Fruit fly (Drosophila melanogaster) whole organism, wandering third instar larva: ENCODE measurements around the gene CG33080.
A peak's percentile ranks its signal among the peaks of the same experiment; 100 is the strongest.

Experiments
- Abd-B ChIP-seq: fragments of >200 bp; optimal IDR thresholded peaks from 2 replicates; lab custom pipeline; 2017; ENCODE audit warnings: missing biosample characterization, missing genetic modification characterization
- CG9705 ChIP-seq: fragments of 200-800 bp; sonication (Bioruptor generic); optimal IDR thresholded peaks from 2 replicates; lab custom pipeline; 2018; ENCODE audit warnings: missing biosample characterization, mild to moderate bottlenecking, missing genetic modification characterization
- CrebA ChIP-seq: fragments of 200-800 bp; sonication (Bioruptor generic); optimal IDR thresholded peaks from 2 replicates; lab custom pipeline; 2016; ENCODE audit warnings: missing biosample characterization, mild to moderate bottlenecking, missing genetic modification characterization, borderline replicate concordance
- Dfd ChIP-seq: fragments of >200 bp; optimal IDR thresholded peaks from 2 replicates; lab custom pipeline; 2017; ENCODE audit warnings: missing biosample characterization, missing genetic modification characterization
- GATAd ChIP-seq: sonication (Bioruptor generic); optimal IDR thresholded peaks from 2 replicates; lab custom pipeline; 2016; ENCODE audit warnings: missing biosample characterization, missing genetic modification characterization
- HLH106 ChIP-seq: fragments of 200-800 bp; optimal IDR thresholded peaks from 3 replicates; lab custom pipeline; 2019; ENCODE audit warnings: missing biosample characterization, mild to moderate bottlenecking, missing genetic modification characterization, moderate library complexity
- Hnf4 ChIP-seq: fragments of 200-800 bp; sonication (Bioruptor generic); optimal IDR thresholded peaks from 2 replicates; lab custom pipeline; 2016; ENCODE audit warnings: missing biosample characterization, mild to moderate bottlenecking, missing genetic modification characterization
- Hr78 ChIP-seq: fragments of >200 bp; optimal IDR thresholded peaks from 2 replicates; lab custom pipeline; 2017; ENCODE audit warnings: missing biosample characterization, missing genetic modification characterization
- Hr83 ChIP-seq: fragments of 200-300 bp; sonication (Bioruptor generic); optimal IDR thresholded peaks from 2 replicates; lab custom pipeline; 2016; ENCODE audit warnings: missing biosample characterization, mild to moderate bottlenecking, missing genetic modification characterization, moderate library complexity; ENCODE audit not compliant: poor library complexity, severe bottlenecking
- Jra ChIP-seq: sonication (Bioruptor generic); optimal IDR thresholded peaks from 2 replicates; lab custom pipeline; 2016; ENCODE audit warnings: missing biosample characterization, missing genetic modification characterization
- Mio ChIP-seq: sonication (Bioruptor generic); optimal IDR thresholded peaks from 2 replicates; lab custom pipeline; 2016; ENCODE audit warnings: missing biosample characterization, missing genetic modification characterization
- Myc ChIP-seq: fragments of >200 bp; optimal IDR thresholded peaks from 2 replicates; lab custom pipeline; 2017
- N ChIP-seq: fragments of >200 bp; optimal IDR thresholded peaks from 2 replicates; lab custom pipeline; 2018; ENCODE audit warnings: missing biosample characterization, missing external identifiers, missing genetic modification characterization
- OdsH ChIP-seq: fragments of 200-800 bp; sonication (Bioruptor generic); optimal IDR thresholded peaks from 2 replicates; lab custom pipeline; 2016; ENCODE audit warnings: missing biosample characterization, mild to moderate bottlenecking, missing genetic modification characterization
- Rel ChIP-seq, 2 experiments: fragments of 200-800 bp; sonication (Bioruptor generic) in 1 of 2; optimal IDR thresholded peaks; 2 replicates in 1 of 2; 3 replicates in 1 of 2; lab custom pipeline; 2016 to 2019; ENCODE audit warnings: mild to moderate bottlenecking in 2 of 2, missing biosample characterization in 2 of 2, missing genetic modification characterization in 2 of 2, moderate library complexity in 1 of 2
- Sp1 ChIP-seq: fragments of 200-800 bp; sonication (Bioruptor generic); optimal IDR thresholded peaks from 3 replicates; lab custom pipeline; 2019; ENCODE audit warnings: missing biosample characterization, mild to moderate bottlenecking, missing genetic modification characterization, moderate library complexity
- Vsx2 ChIP-seq: fragments of 200-300, 225-300 bp; sonication (Bioruptor generic); optimal IDR thresholded peaks from 2 replicates; lab custom pipeline; 2018; ENCODE audit warnings: missing biosample characterization, missing genetic modification characterization; ENCODE audit not compliant: partially characterized antibody
- br ChIP-seq: fragments of 200-800 bp; sonication (Bioruptor generic); optimal IDR thresholded peaks from 2 replicates; lab custom pipeline; 2016; ENCODE audit warnings: missing biosample characterization, missing genetic modification characterization
- brk ChIP-seq: fragments of 200-800 bp; sonication (Bioruptor generic); optimal IDR thresholded peaks from 2 replicates; lab custom pipeline; 2016; ENCODE audit warnings: missing biosample characterization, mild to moderate bottlenecking, missing genetic modification characterization
- dl ChIP-seq, 2 experiments: fragments of 175-275, 200-275 bp in 1 of 2; fragments of 200-275 bp in 1 of 2; sonication (Bioruptor generic); optimal IDR thresholded peaks; lab custom pipeline; 2018; ENCODE audit warnings: mild to moderate bottlenecking in 2 of 2, missing biosample characterization in 2 of 2, missing genetic modification characterization in 2 of 2, moderate library complexity in 2 of 2; ENCODE audit not compliant: partially characterized antibody in 2 of 2, insufficient read depth in 1 of 2
- dmrt93B ChIP-seq: fragments of 200-800 bp; sonication (Bioruptor generic); optimal IDR thresholded peaks from 2 replicates; lab custom pipeline; 2018; ENCODE audit warnings: missing biosample characterization, mild to moderate bottlenecking, missing genetic modification characterization
- dsf ChIP-seq: sonication (Bioruptor generic); optimal IDR thresholded peaks from 2 replicates; lab custom pipeline; 2016; ENCODE audit warnings: missing biosample characterization, missing genetic modification characterization, borderline replicate concordance
- ey ChIP-seq: fragments of 200-800 bp; sonication (Bioruptor generic); optimal IDR thresholded peaks from 2 replicates; lab custom pipeline; 2016; ENCODE audit warnings: missing biosample characterization, missing genetic modification characterization
- foxo ChIP-seq, 2 experiments: fragments of 200-800 bp; sonication (Bioruptor generic); optimal IDR thresholded peaks; 2 replicates in 1 of 2; 3 replicates in 1 of 2; lab custom pipeline; 2016 to 2017; ENCODE audit warnings: missing biosample characterization in 2 of 2, missing genetic modification characterization in 2 of 2
- fru ChIP-seq: fragments of 200-800 bp; sonication (Bioruptor generic); optimal IDR thresholded peaks from 3 replicates; lab custom pipeline; 2016; ENCODE audit warnings: missing biosample characterization, mild to moderate bottlenecking, missing genetic modification characterization
- h ChIP-seq: fragments of 200-800 bp; sonication (Bioruptor generic); optimal IDR thresholded peaks from 3 replicates; lab custom pipeline; 2016; ENCODE audit warnings: missing biosample characterization, mild to moderate bottlenecking, missing genetic modification characterization
- jim ChIP-seq: fragments of 175-275, 200-325 bp; sonication (Bioruptor generic); optimal IDR thresholded peaks from 2 replicates; lab custom pipeline; 2016; ENCODE audit warnings: missing biosample characterization, mild to moderate bottlenecking, missing genetic modification characterization
- lola ChIP-seq: fragments of >200 bp; optimal IDR thresholded peaks from 2 replicates; lab custom pipeline; 2017; ENCODE audit warnings: missing biosample characterization, missing genetic modification characterization
- pan ChIP-seq: fragments of >200 bp; optimal IDR thresholded peaks from 2 replicates; lab custom pipeline; 2017
- psq ChIP-seq: fragments of 200-800 bp; sonication (Bioruptor generic); optimal IDR thresholded peaks from 3 replicates; lab custom pipeline; 2017; ENCODE audit warnings: missing biosample characterization, mild to moderate bottlenecking, missing genetic modification characterization, moderate library complexity
- rgr ChIP-seq: fragments of 200-800 bp; sonication (Bioruptor generic); optimal IDR thresholded peaks from 3 replicates; lab custom pipeline; 2016; ENCODE audit warnings: missing biosample characterization, mild to moderate bottlenecking, missing genetic modification characterization
- sage ChIP-seq: fragments of 200-800 bp; sonication (Bioruptor generic); optimal IDR thresholded peaks from 2 replicates; lab custom pipeline; 2016; ENCODE audit warnings: missing biosample characterization, mild to moderate bottlenecking, missing genetic modification characterization
- sv ChIP-seq: fragments of 200-800 bp; sonication (Bioruptor generic); optimal IDR thresholded peaks from 3 replicates; lab custom pipeline; 2016; ENCODE audit warnings: missing biosample characterization, missing genetic modification characterization
- tai ChIP-seq: sonication (Bioruptor generic); optimal IDR thresholded peaks from 2 replicates; lab custom pipeline; 2016; ENCODE audit warnings: missing biosample characterization, missing genetic modification characterization
- usp ChIP-seq: fragments of >200 bp; optimal IDR thresholded peaks from 2 replicates; lab custom pipeline; 2017; ENCODE audit warnings: missing biosample characterization, missing genetic modification characterization
- woc ChIP-seq: sonication (Bioruptor generic); optimal IDR thresholded peaks from 2 replicates; lab custom pipeline; 2016; ENCODE audit warnings: missing biosample characterization, mild to moderate bottlenecking, missing genetic modification characterization

The CG33080 gene

DNA sequence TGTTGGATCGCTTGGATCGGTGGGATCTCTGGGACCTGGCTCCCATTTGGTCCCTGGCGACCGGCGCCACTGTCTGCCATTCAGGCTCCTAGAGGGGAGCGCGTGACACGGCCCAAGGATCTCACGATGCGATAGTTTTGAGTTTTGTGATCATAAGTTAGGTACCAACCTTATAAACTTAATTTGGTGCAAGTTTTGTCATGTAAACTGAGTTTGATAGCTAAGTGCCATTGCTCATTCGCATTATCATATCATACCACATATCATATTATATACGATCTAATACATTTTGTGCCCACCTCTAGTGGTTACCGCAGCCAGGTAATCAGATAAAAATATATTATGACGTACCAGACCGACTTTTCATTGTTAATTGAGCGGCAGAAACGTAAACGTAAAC is 21.6 kb downstream of the CG33080 start:
- TF ChIP-seq lola (GFP tag; lab: Kevin White, UChicago) (no peak), HLH106 (peak; percentile 75), ey (GFP tag; lab: Kevin White, UChicago) (no peak)

DNA sequence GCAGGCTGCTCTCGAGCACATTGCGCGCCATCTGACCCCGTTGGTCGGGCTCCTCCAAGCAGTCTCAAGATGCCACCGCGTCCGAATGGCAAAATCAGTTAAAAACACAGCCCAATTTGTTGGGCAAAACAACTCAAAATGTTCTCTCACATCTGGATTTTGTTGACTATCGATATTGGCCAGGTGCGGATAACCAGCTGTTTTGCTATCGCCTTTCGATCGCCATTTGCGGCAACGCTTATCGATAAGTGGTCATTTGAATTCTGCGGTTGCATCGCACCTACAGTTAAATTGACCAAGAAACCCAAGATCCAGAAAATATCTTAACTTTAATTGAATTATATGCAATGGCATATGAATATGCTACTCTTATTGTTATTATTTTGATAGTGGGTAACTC is 22.5 kb downstream of the CG33080 start, which contains the start of gene CG3149:
CG3149 (minus strand) TSS at position 171 of the 400 bp plus-strand sequence.
- TF ChIP-seq N (GFP tag; lab: Kevin White, UChicago) (no peak), fru (GFP tag; lab: Kevin White, UChicago) (no peak), br (GFP tag; lab: Kevin White, UChicago) (no peak), Mio (no peak), Hr78 (GFP tag; lab: Kevin White, UChicago) (no peak), Myc (lab: Kevin White, UChicago) (no peak), Vsx2 (GFP tag; lab: Kevin White, UChicago) (no peak), sage (GFP tag; lab: Kevin White, UChicago) (no peak), foxo (GFP tag; optimal IDR thresholded peaks at IDR 0.05; lab: Kevin White, UChicago) (no peak), brk (GFP tag; lab: Kevin White, UChicago) (no peak)
- TF ChIP-seq, all 38 proteins: peak for 0

dm6 chrX:5690651-5691379 is 26.8 kb downstream of the CG33080 start:
- no peak for TF ChIP-seq CG9705 (GFP tag; lab: Kevin White, UChicago)
- TF ChIP-seq dsf (GFP tag; lab: Kevin White, UChicago), result no peak
- TF ChIP-seq Rel (GFP tag; optimal IDR thresholded peaks at IDR 0.05; lab: Kevin White, UChicago), result no peak
- TF ChIP-seq Rel (tag; optimal IDR thresholded peaks at IDR 0.05; lab: Kevin White, UChicago), result no peak
- no peak for TF ChIP-seq Mio
- TF ChIP-seq woc, result peak; percentile 16
- TF ChIP-seq sv (GFP tag; lab: Kevin White, UChicago), result no peak
- no peak for TF ChIP-seq HLH106

dm6 chrX:5690216-5690523 is 27.4 kb downstream of the CG33080 start:
- TF ChIP-seq tai (GFP tag; lab: Kevin White, UChicago) (no peak), Hr83 (GFP tag; lab: Kevin White, UChicago) (no peak), Vsx2 (GFP tag; lab: Kevin White, UChicago) (no peak), usp (GFP tag; lab: Kevin White, UChicago) (no peak), dmrt93B (GFP tag; lab: Kevin White, UChicago) (no peak), brk (GFP tag; lab: Kevin White, UChicago) (no peak), pan (no peak)

DNA sequence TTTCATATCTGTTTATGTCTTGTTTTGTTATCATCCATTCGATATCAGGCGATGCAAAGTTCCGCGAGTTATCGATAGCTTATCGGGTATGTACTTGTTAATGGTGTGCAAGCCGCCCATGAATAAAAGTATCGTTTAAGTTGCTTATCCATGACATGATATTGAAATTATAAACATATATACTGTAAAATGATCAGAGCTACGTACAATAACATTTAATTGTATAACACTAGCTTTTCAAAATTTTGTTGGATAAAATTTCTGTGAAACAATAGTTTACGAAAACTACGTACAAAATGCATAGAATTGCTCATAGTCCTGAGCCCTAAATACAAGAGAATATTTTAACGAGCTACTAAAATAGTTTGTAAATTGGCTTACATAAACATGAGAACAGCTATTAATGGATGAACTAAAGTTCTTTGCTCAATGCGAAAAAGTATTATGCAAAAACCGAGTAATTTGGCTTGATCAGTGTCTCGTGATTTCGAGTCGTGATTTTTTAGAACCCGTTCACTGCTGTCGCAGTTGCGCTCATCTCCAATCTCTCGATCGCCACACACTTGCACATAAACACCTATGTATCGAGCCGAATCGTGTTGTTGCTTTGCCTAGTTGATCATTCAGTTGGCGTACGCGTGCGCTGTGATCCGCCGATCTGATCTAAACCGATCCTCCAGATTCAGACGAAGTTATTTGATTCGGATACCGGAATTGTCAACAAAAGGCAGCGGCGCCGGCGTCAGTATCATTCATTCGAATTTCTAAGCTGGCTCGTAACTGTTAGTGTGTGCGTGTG is 28.0 kb downstream of the CG33080 start, which contains the start of the genes PGAP1 and cv:
PGAP1 (minus strand) TSS at position 57 of the 799 bp plus-strand sequence.
cv (plus strand) TSS at position 586 of the 799 bp plus-strand sequence.
- peak; percentile 19 for TF ChIP-seq psq (GFP tag; lab: Kevin White, UChicago)
- TF ChIP-seq OdsH (GFP tag; lab: Kevin White, UChicago), result peak; percentile 21
- peak; percentile 33 for TF ChIP-seq h (GFP tag; lab: Kevin White, UChicago)
- no peak for TF ChIP-seq dl (GFP tag; optimal IDR thresholded peaks at IDR 0.05; lab: Kevin White, UChicago; ENCODE audit: insufficient read depth in 1 of 2, partially characterized antibody in 2 of 2)
- peak; percentile 12 for TF ChIP-seq sv (GFP tag; lab: Kevin White, UChicago)
- TF ChIP-seq br (GFP tag; lab: Kevin White, UChicago), result peak; percentile 8
- TF ChIP-seq tai (GFP tag; lab: Kevin White, UChicago), result no peak
- TF ChIP-seq ey (GFP tag; lab: Kevin White, UChicago), result peak; percentile 45
- peak in 1 of 2 experiments; percentile 64 for TF ChIP-seq foxo (GFP tag; optimal IDR thresholded peaks at IDR 0.05; lab: Kevin White, UChicago)
- TF ChIP-seq Rel (GFP tag; optimal IDR thresholded peaks at IDR 0.05; lab: Kevin White, UChicago), result no peak
- no peak for TF ChIP-seq Rel (tag; optimal IDR thresholded peaks at IDR 0.05; lab: Kevin White, UChicago)
- peak; percentile 55 for TF ChIP-seq Sp1 (GFP tag; lab: Kevin White, UChicago)
- no peak for TF ChIP-seq brk (GFP tag; lab: Kevin White, UChicago)
- TF ChIP-seq Dfd, result no peak
- no peak for TF ChIP-seq Mio
- no peak for TF ChIP-seq rgr (GFP tag; lab: Kevin White, UChicago)
- no peak for TF ChIP-seq Vsx2 (GFP tag; lab: Kevin White, UChicago)
- TF ChIP-seq Jra (GFP tag; lab: Kevin White, UChicago), result peak; percentile 25
- TF ChIP-seq HLH106, result peak; percentile 42
- TF ChIP-seq Hr78 (GFP tag; lab: Kevin White, UChicago), result no peak
- TF ChIP-seq woc, result peak; percentile 83
- TF ChIP-seq pan, result no peak
- no peak for TF ChIP-seq Hnf4 (GFP tag; lab: Kevin White, UChicago)
- peak; percentile 13 for TF ChIP-seq Myc (lab: Kevin White, UChicago)
- TF ChIP-seq dmrt93B (GFP tag; lab: Kevin White, UChicago), result no peak
- no peak for TF ChIP-seq lola (GFP tag; lab: Kevin White, UChicago)
- no peak for TF ChIP-seq Abd-B (GFP tag; lab: Kevin White, UChicago)
- no peak for TF ChIP-seq sage (GFP tag; lab: Kevin White, UChicago)
- no peak for TF ChIP-seq CrebA
- no peak for TF ChIP-seq dsf (GFP tag; lab: Kevin White, UChicago)
- TF ChIP-seq jim (GFP tag; lab: Kevin White, UChicago), result no peak
- peak; percentile 14 for TF ChIP-seq GATAd
- TF ChIP-seq, all 38 proteins: peak for 13
